Worm (Caenorhabditis elegans) whole organism, L4 larva: ENCODE data around the gene cab-1.

ENCODE experiments used
- Y48G9A.11 ChIP-seq: fragments of 200-800 bp; sonication (Bioruptor generic); IDR thresholded peaks from 2 replicates; pipeline ENCODE4 v1.3.6; 2022; ENCODE audit warnings: missing genetic modification reagents, missing genetic modification characterization, missing compliant biosample characterization
- ZK546.5 ChIP-seq, 2 experiments: sonication (generic microtip); optimal IDR thresholded peaks; 2 replicates each; lab custom pipeline; 2017; ENCODE audit warnings: missing biosample characterization in 2 of 2, missing genetic modification characterization in 2 of 2
- ceh-82 ChIP-seq: sonication (generic microtip); optimal IDR thresholded peaks from 2 replicates; lab custom pipeline; 2017; ENCODE audit warnings: missing biosample characterization, missing genetic modification characterization
- ctbp-1 ChIP-seq: fragments of 200-800 bp; sonication (Bioruptor generic); IDR thresholded peaks from 2 replicates; pipeline ENCODE4 v1.3.6; 2022; ENCODE audit warnings: missing genetic modification reagents, missing genetic modification characterization, missing compliant biosample characterization
- dmd-8 ChIP-seq: fragments of 200-800 bp; sonication (Bioruptor generic); IDR thresholded peaks from 2 replicates; pipeline ENCODE4 v1.3.6; 2022; ENCODE audit warnings: missing genetic modification characterization, missing compliant biosample characterization
- fkh-10 ChIP-seq: fragments of 150-350 bp; optimal IDR thresholded peaks from 2 replicates; lab custom pipeline; 2014; ENCODE audit warnings: missing biosample characterization, missing genetic modification reagents, missing genetic modification characterization
- fos-1 ChIP-seq: fragments of 150-350 bp; optimal IDR thresholded peaks from 2 replicates; lab custom pipeline; 2014; ENCODE audit warnings: missing biosample characterization, missing genetic modification characterization
- mdl-1 ChIP-seq, 2 experiments: fragments of 150-350 bp in 1 of 2; sonication (generic microtip) in 1 of 2; optimal IDR thresholded peaks; 2 replicates each; lab custom pipeline; 2014 to 2017; ENCODE audit warnings: missing biosample characterization in 2 of 2, missing genetic modification characterization in 2 of 2
- nhr-28 ChIP-seq: fragments of 150-350 bp; optimal IDR thresholded peaks from 2 replicates; lab custom pipeline; 2014; ENCODE audit warnings: missing biosample characterization, missing genetic modification characterization
- unc-39 ChIP-seq: sonication (generic microtip); optimal IDR thresholded peaks from 2 replicates; lab custom pipeline; 2017; ENCODE audit warnings: missing biosample characterization, missing genetic modification characterization
- unc-62 ChIP-seq, 3 experiments: fragments of 150-350 bp in 1 of 3; sonication (generic microtip); optimal IDR thresholded peaks in 2 of 3; peaks in 1 of 3; 1 replicate in 1 of 3; 2 replicates in 2 of 3; lab custom pipeline; 2014 to 2017; ENCODE audit warnings: missing biosample characterization in 3 of 3, missing genetic modification characterization in 3 of 3, missing genetic modification reagents in 3 of 3, missing genotype in 1 of 3
- zag-1 ChIP-seq: fragments of 150-350 bp; optimal IDR thresholded peaks from 2 replicates; lab custom pipeline; 2014; ENCODE audit warnings: missing biosample characterization, missing genetic modification characterization
- ztf-11 ChIP-seq: fragments of 150-350 bp; optimal IDR thresholded peaks from 2 replicates; lab custom pipeline; 2014; ENCODE audit warnings: missing biosample characterization, missing genetic modification characterization

DNA sequence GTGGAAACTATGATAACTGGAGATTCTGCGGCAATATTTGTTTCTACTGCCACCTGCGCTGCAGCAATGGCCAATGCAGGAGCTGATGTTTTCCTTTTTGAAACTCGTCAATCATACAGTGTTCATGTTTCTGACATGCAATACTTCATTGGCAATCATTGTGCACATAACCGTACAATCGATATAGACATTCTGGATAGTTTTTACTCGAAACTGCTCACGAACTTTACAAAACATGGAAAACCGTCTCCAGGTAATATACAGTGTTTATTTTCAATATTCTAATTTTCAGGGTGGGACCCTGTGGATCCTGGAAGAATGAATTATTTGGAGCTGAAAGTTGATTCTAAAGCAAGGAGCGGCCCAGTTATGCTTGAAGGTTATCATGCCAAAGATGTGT is 9.1 kb upstream of the cab-1 start, which contains the start of gene cest-9.2:
- TF ChIP-seq ceh-82 (no peak), mdl-1 (tag; optimal IDR thresholded peaks at IDR 0.05; lab: Kevin White, UChicago) (no peak), ZK546.5 (tag; optimal IDR thresholded peaks at IDR 0.05; lab: Kevin White, UChicago) (no peak), unc-62 (GFP tag; optimal IDR thresholded peaks at IDR 0.05 in 1 of 2; lab: Kevin White, UChicago) (no peak), unc-62 (tag; optimal IDR thresholded peaks at IDR 0.05; lab: Kevin White, UChicago) (no peak), nhr-28 (no peak), ctbp-1 (GFP tag; lab: Robert Waterston, UW) (no peak), dmd-8 (no peak), fkh-10 (no peak), zag-1 (no peak), Y48G9A.11 (GFP tag; lab: Robert Waterston, UW) (no peak), unc-39 (tag; lab: Kevin White, UChicago) (no peak), ztf-11 (tag; lab: Kevin White, UChicago) (no peak), fos-1 (tag; lab: Kevin White, UChicago) (no peak)
